Fruit fly (Drosophila melanogaster) S2 (cell line): ENCODE measurements around the gene CG8209.

ENCODE experiments used
- CG8478 ChIP-seq: fragments of >200 bp; optimal IDR thresholded peaks from 2 replicates; lab custom pipeline; 2018
- CTCF ChIP-seq, 2 experiments: fragments of >200 bp; optimal IDR thresholded peaks; 2 replicates each; lab custom pipeline; 2018

DNA sequence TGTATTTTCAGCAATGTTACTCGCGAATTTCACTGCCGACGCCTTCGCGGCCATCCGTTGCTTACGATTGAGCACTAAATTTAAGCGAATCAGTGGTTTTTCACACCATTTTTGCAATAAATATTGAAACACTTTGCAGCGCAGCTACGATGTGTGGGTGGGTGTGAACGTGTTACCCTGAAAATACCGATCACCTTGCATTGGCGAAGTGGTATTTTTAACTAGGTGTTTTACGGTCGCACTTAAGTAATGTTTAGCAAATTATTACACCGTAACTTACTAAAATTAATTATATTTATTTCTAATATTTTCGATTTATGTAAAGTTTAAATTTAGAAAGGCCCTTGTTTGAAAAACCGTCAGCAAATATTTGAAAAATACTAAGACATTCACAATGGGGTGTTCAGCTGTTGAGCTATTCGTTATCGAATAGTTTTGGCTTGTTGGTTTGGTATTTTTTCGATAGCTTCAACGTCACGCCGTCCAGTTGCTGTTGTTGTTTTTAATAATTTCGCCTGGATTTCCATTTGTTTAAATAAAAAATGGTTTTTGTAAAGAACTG lies 40.2 kb upstream of the CG8209 start, which contains the start of the genes syd and Srp9:
- TF ChIP-seq CG8478 (lab: Kevin White, UChicago): no peak
- TF ChIP-seq CTCF (optimal IDR thresholded peaks at IDR 0.05; lab: Kevin White, UChicago): no peak
